Worm (Caenorhabditis elegans) whole organism, L2 larva: ENCODE results near the gene Y57G11C.1144.

Experiments used
- ceh-16 ChIP-seq: fragments of 150-350 bp; optimal IDR thresholded peaks from 2 replicates; lab custom pipeline; 2014; ENCODE audit warnings: missing biosample characterization, missing genetic modification characterization
- crh-2 ChIP-seq: sonication (generic microtip); optimal IDR thresholded peaks from 2 replicates; lab custom pipeline; 2017; ENCODE audit warnings: missing biosample characterization, missing genetic modification characterization
- egl-27 ChIP-seq: sonication (generic microtip); optimal IDR thresholded peaks from 3 replicates; lab custom pipeline; 2017; ENCODE audit warnings: missing biosample characterization, missing genetic modification reagents, missing genetic modification characterization
- fos-1 ChIP-seq: fragments of 150-350 bp; optimal IDR thresholded peaks from 2 replicates; lab custom pipeline; 2014; ENCODE audit warnings: missing biosample characterization, missing genetic modification characterization
- lin-13 ChIP-seq: fragments of 150-350 bp; optimal IDR thresholded peaks from 2 replicates; lab custom pipeline; 2014; ENCODE audit warnings: missing biosample characterization, missing genetic modification reagents, missing genetic modification characterization
- nhr-10 ChIP-seq: sonication (generic microtip); optimal IDR thresholded peaks from 2 replicates; lab custom pipeline; 2017; ENCODE audit warnings: missing biosample characterization, missing genetic modification characterization
- nhr-23 ChIP-seq: fragments of 150-350 bp; optimal IDR thresholded peaks from 2 replicates; lab custom pipeline; 2014; ENCODE audit warnings: missing biosample characterization, missing genetic modification reagents, missing genetic modification characterization
- nhr-237 ChIP-seq: fragments of 150-350 bp; optimal IDR thresholded peaks from 2 replicates; lab custom pipeline; 2014; ENCODE audit warnings: missing biosample characterization, missing genetic modification characterization
- sem-4 ChIP-seq: fragments of 150-350 bp; optimal IDR thresholded peaks from 2 replicates; lab custom pipeline; 2014; ENCODE audit warnings: missing biosample characterization, missing genetic modification reagents, missing genetic modification characterization
- skn-1 ChIP-seq: sonication (generic microtip); optimal IDR thresholded peaks from 2 replicates; lab custom pipeline; 2017; ENCODE audit warnings: missing biosample characterization, missing genetic modification characterization
- sma-3 ChIP-seq: sonication (generic microtip); optimal IDR thresholded peaks from 2 replicates; lab custom pipeline; 2016; ENCODE audit warnings: missing genetic modification reagents, missing genetic modification characterization, missing compliant biosample characterization
- ztf-11 ChIP-seq: sonication (generic microtip); optimal IDR thresholded peaks from 2 replicates; lab custom pipeline; 2017; ENCODE audit warnings: missing biosample characterization, missing genetic modification characterization

- TF ChIP-seq sem-4 (no peak), nhr-10 (tag; lab: Kevin White, UChicago) (no peak), skn-1 (tag; lab: Kevin White, UChicago) (no peak), nhr-237 (tag; lab: Kevin White, UChicago) (no peak), ztf-11 (no peak), lin-13 (GFP tag; lab: Kevin White, UChicago) (no peak), ceh-16 (tag; lab: Kevin White, UChicago) (no peak), egl-27 (tag; lab: Kevin White, UChicago) (no peak), nhr-23 (tag; lab: Kevin White, UChicago) (no peak), sma-3 (GFP tag; lab: Kevin White, UChicago) (no peak), crh-2 (no peak), fos-1 (tag; lab: Kevin White, UChicago) (no peak)
Observed at ce11 chrIV:14954842-14955241, 17.7 kb downstream of the Y57G11C.1144 start.
